Worm (Caenorhabditis elegans) whole organism, L4 larva: ENCODE data around the gene acy-2.

Source experiments
- D1046.2 ChIP-seq: fragments of 200-800 bp; sonication (Bioruptor generic); IDR thresholded peaks from 2 replicates; pipeline ENCODE4 v1.3.6; 2022; ENCODE audit warnings: missing genetic modification characterization, missing compliant biosample characterization
- F37D6.2 ChIP-seq: sonication (generic microtip); optimal IDR thresholded peaks from 2 replicates; lab custom pipeline; 2016; ENCODE audit warnings: mild to moderate bottlenecking, missing genetic modification characterization, missing compliant biosample characterization
- F49E8.2 ChIP-seq: sonication (generic microtip); optimal IDR thresholded peaks from 2 replicates; lab custom pipeline; 2016; ENCODE audit warnings: missing compliant biosample characterization, mild to moderate bottlenecking, missing genetic modification characterization, borderline replicate concordance
- Y105C5A.15 ChIP-seq: fragments of 200-800 bp; sonication (Bioruptor generic); IDR thresholded peaks from 2 replicates; pipeline ENCODE4 v1.3.6; 2022; ENCODE audit warnings: missing genetic modification characterization, missing compliant biosample characterization
- Y5F2A.4 ChIP-seq: fragments of 200-800 bp; sonication (Bioruptor generic); optimal IDR thresholded peaks from 2 replicates; lab custom pipeline; 2018; ENCODE audit warnings: mild to moderate bottlenecking, missing genetic modification characterization, missing compliant biosample characterization
- Y75B8A.6 ChIP-seq: fragments of 200-800 bp; sonication (Bioruptor generic); IDR thresholded peaks from 2 replicates; pipeline ENCODE4 v1.3.6; 2022; ENCODE audit warnings: missing genetic modification reagents, missing genetic modification characterization, missing compliant biosample characterization
- ZK337.2 ChIP-seq: fragments of 200-800 bp; sonication (Bioruptor generic); IDR thresholded peaks from 2 replicates; pipeline ENCODE4 v1.3.6; 2022; ENCODE audit warnings: missing genetic modification reagents, missing genetic modification characterization, missing compliant biosample characterization
- aha-1 ChIP-seq: fragments of 150-350 bp; peaks from one replicate; lab custom pipeline; 2014; ENCODE audit warnings: missing biosample characterization, missing genetic modification characterization
- ama-1 ChIP-seq: fragments of 150-350 bp; optimal IDR thresholded peaks from 2 replicates; lab custom pipeline; 2014; ENCODE audit warnings: inconsistent platforms, mixed read lengths
- attf-4 ChIP-seq: sonication (generic microtip); optimal IDR thresholded peaks from 3 replicates; lab custom pipeline; 2017; ENCODE audit warnings: missing biosample characterization, missing genetic modification characterization
- ceh-32 ChIP-seq: sonication (generic microtip); optimal IDR thresholded peaks from 2 replicates; lab custom pipeline; 2016; ENCODE audit warnings: mild to moderate bottlenecking, missing genetic modification characterization, missing compliant biosample characterization; ENCODE audit not compliant: poor library complexity
- ceh-82 ChIP-seq: sonication (generic microtip); optimal IDR thresholded peaks from 2 replicates; lab custom pipeline; 2017; ENCODE audit warnings: missing biosample characterization, missing genetic modification characterization
- daf-19 ChIP-seq: fragments of 200-800 bp; sonication (Bioruptor generic); conservative IDR thresholded peaks from 2 replicates; pipeline ENCODE4 v1.3.6; 2022; ENCODE audit warnings: missing genetic modification characterization, missing compliant biosample characterization
- daf-8 ChIP-seq: fragments of 200-800 bp; sonication (Bioruptor generic); IDR thresholded peaks from 2 replicates; pipeline ENCODE4 v1.3.6; 2022; ENCODE audit warnings: missing genetic modification characterization, missing compliant biosample characterization
- dmd-8 ChIP-seq: fragments of 200-800 bp; sonication (Bioruptor generic); IDR thresholded peaks from 2 replicates; pipeline ENCODE4 v1.3.6; 2022; ENCODE audit warnings: missing genetic modification characterization, missing compliant biosample characterization
- dpl-1 ChIP-seq: fragments of 150-350 bp; optimal IDR thresholded peaks from 2 replicates; lab custom pipeline; 2014; ENCODE audit warnings: missing biosample characterization, missing genetic modification reagents, missing genetic modification characterization
- dve-1 ChIP-seq: sonication (generic microtip); optimal IDR thresholded peaks from 2 replicates; lab custom pipeline; 2017; ENCODE audit warnings: antibody characterized with exemption, mild to moderate bottlenecking, missing genetic modification characterization, missing compliant biosample characterization; ENCODE audit not compliant: insufficient read depth
- egl-27 ChIP-seq: sonication (generic microtip); optimal IDR thresholded peaks from 3 replicates; lab custom pipeline; 2017; ENCODE audit warnings: missing biosample characterization, missing genetic modification reagents, missing genetic modification characterization
- egl-43 ChIP-seq: fragments of 200-800 bp; sonication (Bioruptor generic); IDR thresholded peaks from 2 replicates; pipeline ENCODE4 v1.3.6; 2022; ENCODE audit warnings: missing genetic modification reagents, missing genetic modification characterization, missing compliant biosample characterization
- fos-1 ChIP-seq: fragments of 150-350 bp; optimal IDR thresholded peaks from 2 replicates; lab custom pipeline; 2014; ENCODE audit warnings: missing biosample characterization, missing genetic modification characterization
- hlh-11 ChIP-seq: fragments of 200-800 bp; sonication (Bioruptor generic); optimal IDR thresholded peaks from 2 replicates; lab custom pipeline; 2018; ENCODE audit warnings: mild to moderate bottlenecking, missing genetic modification characterization, missing compliant biosample characterization
- lin-13 ChIP-seq: fragments of 150-350 bp; optimal IDR thresholded peaks from 2 replicates; lab custom pipeline; 2014; ENCODE audit warnings: missing biosample characterization, missing genetic modification reagents, missing genetic modification characterization
- lir-3 ChIP-seq: sonication (generic microtip); optimal IDR thresholded peaks from 2 replicates; lab custom pipeline; 2016; ENCODE audit warnings: mild to moderate bottlenecking, missing genetic modification characterization, missing compliant biosample characterization
- lsy-2 ChIP-seq, 2 experiments: fragments of 150-350 bp in 1 of 2; sonication (generic microtip) in 1 of 2; optimal IDR thresholded peaks; 2 replicates each; lab custom pipeline; 2014 to 2017; ENCODE audit warnings: missing biosample characterization in 2 of 2, missing genetic modification characterization in 2 of 2
- mdl-1 ChIP-seq, 2 experiments: fragments of 150-350 bp in 1 of 2; sonication (generic microtip) in 1 of 2; optimal IDR thresholded peaks; 2 replicates each; lab custom pipeline; 2014 to 2017; ENCODE audit warnings: missing biosample characterization in 2 of 2, missing genetic modification characterization in 2 of 2
- mep-1 ChIP-seq: fragments of 150-350 bp; sonication (generic microtip); optimal IDR thresholded peaks from 3 replicates; lab custom pipeline; 2014; ENCODE audit warnings: missing biosample characterization, missing genetic modification characterization
- mes-2 ChIP-seq: sonication (generic microtip); optimal IDR thresholded peaks from 2 replicates; lab custom pipeline; 2016; ENCODE audit warnings: missing genotype, mild to moderate bottlenecking, missing genetic modification characterization, missing compliant biosample characterization; ENCODE audit not compliant: poor library complexity, severe bottlenecking
- mxl-2 ChIP-seq: fragments of 200-800 bp; sonication (Bioruptor generic); conservative IDR thresholded peaks from 2 replicates; pipeline ENCODE4 v1.3.6; 2022; ENCODE audit warnings: missing genetic modification reagents, missing genetic modification characterization, missing compliant biosample characterization
- mxl-3 ChIP-seq: fragments of 200-800 bp; sonication (Bioruptor generic); optimal IDR thresholded peaks from 2 replicates; lab custom pipeline; 2018; ENCODE audit warnings: mild to moderate bottlenecking, missing genetic modification characterization, missing compliant biosample characterization
- nhr-10 ChIP-seq: fragments of 150-350 bp; optimal IDR thresholded peaks from 2 replicates; lab custom pipeline; 2014; ENCODE audit warnings: missing biosample characterization, missing genetic modification characterization
- nhr-11 ChIP-seq: fragments of 150-350 bp; optimal IDR thresholded peaks from 2 replicates; lab custom pipeline; 2014; ENCODE audit warnings: missing biosample characterization, missing genetic modification characterization
- nhr-237 ChIP-seq: sonication (generic microtip); optimal IDR thresholded peaks from 2 replicates; lab custom pipeline; 2017; ENCODE audit warnings: missing biosample characterization, missing genetic modification characterization
- nhr-25 ChIP-seq: sonication (generic microtip); optimal IDR thresholded peaks from 2 replicates; lab custom pipeline; 2017; ENCODE audit warnings: missing genetic modification characterization, mild to moderate bottlenecking, missing compliant biosample characterization, antibody characterized with exemption, moderate library complexity, borderline replicate concordance; ENCODE audit not compliant: insufficient read depth
- nhr-42 ChIP-seq: fragments of 200-800 bp; sonication (Bioruptor generic); IDR thresholded peaks from 2 replicates; pipeline ENCODE4 v1.3.6; 2022; ENCODE audit warnings: missing genetic modification characterization, missing compliant biosample characterization
- nhr-76 ChIP-seq: fragments of 150-350 bp; optimal IDR thresholded peaks from 2 replicates; lab custom pipeline; 2014; ENCODE audit warnings: missing biosample characterization, missing genetic modification characterization
- nhr-77 ChIP-seq: fragments of 150-350 bp; optimal IDR thresholded peaks from 2 replicates; lab custom pipeline; 2014; ENCODE audit warnings: missing biosample characterization, missing genetic modification characterization
- pha-4 ChIP-seq, 2 experiments: fragments of 150-350 bp in 1 of 2; fragments of 200-800 bp in 1 of 2; sonication (Bioruptor generic) in 1 of 2; IDR thresholded peaks in 1 of 2; optimal IDR thresholded peaks in 1 of 2; 2 replicates each; pipeline versions ENCODE4 v1.3.6 to Lab custom; 2014 to 2022; ENCODE audit warnings: missing genetic modification characterization in 2 of 2, missing genetic modification reagents in 2 of 2, missing biosample characterization in 1 of 2, missing compliant biosample characterization in 1 of 2
- rbr-2 ChIP-seq: sonication (generic microtip); optimal IDR thresholded peaks from 2 replicates; lab custom pipeline; 2016; ENCODE audit warnings: missing genotype, missing genetic modification characterization, missing compliant biosample characterization
- set-16 ChIP-seq: fragments of 200-800 bp; sonication (Bioruptor generic); IDR thresholded peaks from 2 replicates; pipeline ENCODE4 v1.3.6; 2022; ENCODE audit warnings: missing genetic modification reagents, missing genetic modification characterization, missing compliant biosample characterization
- unc-39 ChIP-seq: sonication (generic microtip); optimal IDR thresholded peaks from 2 replicates; lab custom pipeline; 2017; ENCODE audit warnings: missing biosample characterization, missing genetic modification characterization
- unc-62 ChIP-seq, 3 experiments: fragments of 150-350 bp in 1 of 3; sonication (generic microtip); optimal IDR thresholded peaks in 2 of 3; peaks in 1 of 3; 1 replicate in 1 of 3; 2 replicates in 2 of 3; lab custom pipeline; 2014 to 2017; ENCODE audit warnings: missing biosample characterization in 3 of 3, missing genetic modification characterization in 3 of 3, missing genetic modification reagents in 3 of 3, missing genotype in 1 of 3
- zfp-2 ChIP-seq: sonication (generic microtip); optimal IDR thresholded peaks from 2 replicates; lab custom pipeline; 2016; ENCODE audit warnings: mild to moderate bottlenecking, missing genetic modification characterization, missing compliant biosample characterization
- zfp-3 ChIP-seq: fragments of 200-800 bp; sonication (Bioruptor generic); conservative IDR thresholded peaks from 2 replicates; pipeline ENCODE4 v1.3.6; 2022; ENCODE audit warnings: missing genetic modification reagents, missing genetic modification characterization, missing compliant biosample characterization
- ztf-11 ChIP-seq: fragments of 150-350 bp; optimal IDR thresholded peaks from 2 replicates; lab custom pipeline; 2014; ENCODE audit warnings: missing biosample characterization, missing genetic modification characterization
- ztf-7 ChIP-seq: fragments of 150-350 bp; optimal IDR thresholded peaks from 2 replicates; lab custom pipeline; 2014; ENCODE audit warnings: missing biosample characterization, missing genetic modification characterization

The acy-2 gene

ce11 chrV:6000368-6000802 lies 24.6 kb downstream of the acy-2 start (continued):
- peak; percentile 81 for TF ChIP-seq nhr-25 (tag; lab: Kevin White, UChicago)
- TF ChIP-seq nhr-11 (tag; lab: Kevin White, UChicago): peak; percentile 92
- TF ChIP-seq, all 104 proteins: peak for 63

- TF ChIP-seq mxl-3 (GFP tag; lab: Kevin White, UChicago) (no peak), nhr-42 (GFP tag; lab: Robert Waterston, UW) (no peak), dmd-8 (GFP tag; lab: Robert Waterston, UW) (no peak), hlh-11 (tag; lab: Kevin White, UChicago) (no peak), set-16 (GFP tag; lab: Robert Waterston, UW) (no peak), attf-4 (no peak), F49E8.2 (no peak), Y105C5A.15 (GFP tag; lab: Robert Waterston, UW) (no peak), nhr-10 (no peak), nhr-237 (tag; lab: Kevin White, UChicago) (no peak), F37D6.2 (no peak), egl-27 (tag; lab: Kevin White, UChicago) (no peak), Y75B8A.6 (GFP tag; lab: Robert Waterston, UW) (no peak), unc-39 (tag; lab: Kevin White, UChicago) (no peak), zfp-3 (GFP tag; lab: Robert Waterston, UW) (no peak), ztf-11 (tag; lab: Kevin White, UChicago) (no peak), zfp-2 (no peak), lir-3 (tag; lab: Kevin White, UChicago) (no peak), mep-1 (tag; lab: Kevin White, UChicago) (no peak), ceh-32 (tag; lab: Kevin White, UChicago) (no peak)
These were observed 27.5 kb downstream of the acy-2 start, which contains the start of gene fos-1 for ce11 chrV:6003301-6003700. TSS of gene fos-1 (plus strand) at chrV:6003601.

- TF ChIP-seq lsy-2 (tag; optimal IDR thresholded peaks at IDR 0.05; lab: Kevin White, UChicago) (peak in 1 of 2 experiments; percentile 8), dve-1 (tag; lab: Kevin White, UChicago) (peak; percentile 13), egl-43 (GFP tag; lab: Robert Waterston, UW) (0 out of 2 replicates have a peak, but pooled peaks have one; percentile 14), nhr-10 (no peak), set-16 (GFP tag; lab: Robert Waterston, UW) (0 out of 2 replicates have a peak, but pooled peaks have one; percentile 46), ZK337.2 (GFP tag; lab: Robert Waterston, UW) (no peak), aha-1 (tag; lab: Kevin White, UChicago) (peak; percentile 95), rbr-2 (no peak), nhr-76 (tag; lab: Kevin White, UChicago) (no peak), unc-62 (GFP tag; optimal IDR thresholded peaks at IDR 0.05 in 1 of 2; lab: Kevin White, UChicago) (no peak), unc-62 (tag; optimal IDR thresholded peaks at IDR 0.05; lab: Kevin White, UChicago) (no peak)
These were observed 32.1 kb downstream of the acy-2 start for ce11 chrV:6007927-6008326.

ce11 chrV:6010642-6011041 lies 34.8 kb downstream of the acy-2 start:
- TF ChIP-seq ceh-82 (tag; lab: Kevin White, UChicago) (no peak), nhr-77 (tag; lab: Kevin White, UChicago) (no peak), dpl-1 (GFP tag; lab: Kevin White, UChicago) (no peak), D1046.2 (GFP tag; lab: Robert Waterston, UW) (no peak), unc-62 (GFP tag; optimal IDR thresholded peaks at IDR 0.05 in 1 of 2; lab: Kevin White, UChicago) (peak in 1 of 2 experiments; percentile 92), unc-62 (tag; optimal IDR thresholded peaks at IDR 0.05; lab: Kevin White, UChicago) (no peak), Y105C5A.15 (GFP tag; lab: Robert Waterston, UW) (no peak), daf-19 (GFP tag; lab: Robert Waterston, UW) (no peak), Y5F2A.4 (GFP tag; lab: Kevin White, UChicago) (no peak), ama-1 (lab: Kevin White, UChicago) (no peak), nhr-11 (tag; lab: Kevin White, UChicago) (no peak), lin-13 (GFP tag; lab: Kevin White, UChicago) (no peak), ztf-7 (tag; lab: Kevin White, UChicago) (no peak), daf-8 (GFP tag; lab: Robert Waterston, UW) (no peak), mes-2 (tag; lab: Kevin White, UChicago) (peak; percentile 14), nhr-237 (tag; lab: Kevin White, UChicago) (no peak), mxl-2 (GFP tag; lab: Robert Waterston, UW) (no peak), pha-4 (GFP tag; IDR thresholded peaks at IDR 0.05; lab: Robert Waterston, UW) (no peak), pha-4 (tag; optimal IDR thresholded peaks at IDR 0.05; lab: Kevin White, UChicago) (peak; percentile 41), dmd-8 (GFP tag; lab: Robert Waterston, UW) (no peak), fos-1 (no peak), attf-4 (no peak), mdl-1 (tag; optimal IDR thresholded peaks at IDR 0.05; lab: Kevin White, UChicago) (no peak)
